Worm (Caenorhabditis elegans) whole organism, early embryonic: ENCODE results near the gene sluh-7.

Experiments
- B0310.2 ChIP-seq: sonication (generic microtip); optimal IDR thresholded peaks from 2 replicates; lab custom pipeline; 2016; ENCODE audit warnings: mild to moderate bottlenecking, missing genetic modification characterization, missing compliant biosample characterization
- F13C5.2 ChIP-seq: sonication (generic microtip); optimal IDR thresholded peaks from 2 replicates; lab custom pipeline; 2017; ENCODE audit warnings: mild to moderate bottlenecking, missing genetic modification characterization, inconsistent platforms, missing compliant biosample characterization
- ama-1 ChIP-seq: fragments of 150-350 bp; optimal IDR thresholded peaks from 2 replicates; lab custom pipeline; 2014
- ceh-13 ChIP-seq: fragments of 200-800 bp; sonication (Bioruptor generic); optimal IDR thresholded peaks from 2 replicates; lab custom pipeline; 2018; ENCODE audit warnings: mild to moderate bottlenecking, missing genetic modification characterization, missing compliant biosample characterization
- ceh-36 ChIP-seq: sonication (generic microtip); optimal IDR thresholded peaks from 2 replicates; lab custom pipeline; 2016; ENCODE audit warnings: missing genetic modification characterization, inconsistent platforms, missing compliant biosample characterization
- flt-1 ChIP-seq: fragments of 200-800 bp; sonication (Bioruptor generic); IDR thresholded peaks from 2 replicates; pipeline ENCODE4 v1.3.6; 2022; ENCODE audit warnings: missing genetic modification characterization, missing compliant biosample characterization
- hmg-4 ChIP-seq: fragments of 200-800 bp; sonication (Bioruptor generic); optimal IDR thresholded peaks from 2 replicates; lab custom pipeline; 2018; ENCODE audit warnings: mild to moderate bottlenecking, missing genetic modification characterization, missing compliant biosample characterization
- hnd-1 ChIP-seq: sonication (generic microtip); optimal IDR thresholded peaks from 2 replicates; lab custom pipeline; 2016; ENCODE audit warnings: missing genetic modification characterization, missing compliant biosample characterization
- pes-1 ChIP-seq: fragments of 200-800 bp; sonication (Bioruptor generic); IDR thresholded peaks from 2 replicates; pipeline ENCODE4 v1.3.6; 2022; ENCODE audit warnings: missing genetic modification reagents, missing genetic modification characterization, missing compliant biosample characterization
- tbx-11 ChIP-seq: fragments of 200-800 bp; sonication (Bioruptor generic); IDR thresholded peaks from 2 replicates; pipeline ENCODE4 v1.3.6; 2022; ENCODE audit warnings: missing genetic modification characterization, missing compliant biosample characterization
- tra-4 ChIP-seq: sonication (generic microtip); optimal IDR thresholded peaks from 2 replicates; lab custom pipeline; 2017; ENCODE audit warnings: missing genetic modification characterization, missing compliant biosample characterization

ce11 chrV:10361830-10362397 is 6.3 kb upstream of the sluh-7 start, which contains the start of gene cash-1:
- TF ChIP-seq tbx-11 (GFP tag; lab: Robert Waterston, UW) (no peak), hnd-1 (tag; lab: Kevin White, UChicago) (no peak), flt-1 (GFP tag; lab: Robert Waterston, UW) (no peak), hmg-4 (no peak), B0310.2 (no peak), pes-1 (GFP tag; lab: Robert Waterston, UW) (no peak), F13C5.2 (tag; lab: Kevin White, UChicago) (no peak), ama-1 (no peak), tra-4 (tag; lab: Kevin White, UChicago) (no peak), ceh-36 (no peak), ceh-13 (GFP tag; lab: Kevin White, UChicago) (no peak)
